Fruit fly (Drosophila melanogaster) whole organism, wandering third instar larva: ENCODE measurements around the gene Miro.

Experiments
- Abd-B ChIP-seq: fragments of >200 bp; optimal IDR thresholded peaks from 2 replicates; lab custom pipeline; 2017; ENCODE audit warnings: missing biosample characterization, missing genetic modification characterization
- CG32264 ChIP-seq: fragments of 200-800 bp; sonication (Bioruptor generic); optimal IDR thresholded peaks from 2 replicates; lab custom pipeline; 2016; ENCODE audit warnings: missing biosample characterization, missing genetic modification characterization
- CG9705 ChIP-seq: fragments of 200-800 bp; sonication (Bioruptor generic); optimal IDR thresholded peaks from 2 replicates; lab custom pipeline; 2018; ENCODE audit warnings: missing biosample characterization, mild to moderate bottlenecking, missing genetic modification characterization
- CrebA ChIP-seq: fragments of 200-800 bp; sonication (Bioruptor generic); optimal IDR thresholded peaks from 2 replicates; lab custom pipeline; 2016; ENCODE audit warnings: missing biosample characterization, mild to moderate bottlenecking, missing genetic modification characterization, borderline replicate concordance
- Dfd ChIP-seq: fragments of >200 bp; optimal IDR thresholded peaks from 2 replicates; lab custom pipeline; 2017; ENCODE audit warnings: missing biosample characterization, missing genetic modification characterization
- Dif ChIP-seq: fragments of 200-275, 200-300 bp; sonication (Bioruptor generic); optimal IDR thresholded peaks from 2 replicates; lab custom pipeline; 2018; ENCODE audit warnings: missing biosample characterization, missing genetic modification characterization; ENCODE audit not compliant: partially characterized antibody
- GATAd ChIP-seq: sonication (Bioruptor generic); optimal IDR thresholded peaks from 2 replicates; lab custom pipeline; 2016; ENCODE audit warnings: missing biosample characterization, missing genetic modification characterization
- HLH106 ChIP-seq: fragments of 200-800 bp; optimal IDR thresholded peaks from 3 replicates; lab custom pipeline; 2019; ENCODE audit warnings: missing biosample characterization, mild to moderate bottlenecking, missing genetic modification characterization, moderate library complexity
- Hnf4 ChIP-seq: fragments of 200-800 bp; sonication (Bioruptor generic); optimal IDR thresholded peaks from 2 replicates; lab custom pipeline; 2016; ENCODE audit warnings: missing biosample characterization, mild to moderate bottlenecking, missing genetic modification characterization
- Hr78 ChIP-seq: fragments of >200 bp; optimal IDR thresholded peaks from 2 replicates; lab custom pipeline; 2017; ENCODE audit warnings: missing biosample characterization, missing genetic modification characterization
- Hr83 ChIP-seq: fragments of 200-300 bp; sonication (Bioruptor generic); optimal IDR thresholded peaks from 2 replicates; lab custom pipeline; 2016; ENCODE audit warnings: missing biosample characterization, mild to moderate bottlenecking, missing genetic modification characterization, moderate library complexity; ENCODE audit not compliant: poor library complexity, severe bottlenecking
- Jra ChIP-seq: sonication (Bioruptor generic); optimal IDR thresholded peaks from 2 replicates; lab custom pipeline; 2016; ENCODE audit warnings: missing biosample characterization, missing genetic modification characterization
- Mio ChIP-seq: sonication (Bioruptor generic); optimal IDR thresholded peaks from 2 replicates; lab custom pipeline; 2016; ENCODE audit warnings: missing biosample characterization, missing genetic modification characterization
- Myc ChIP-seq: fragments of >200 bp; optimal IDR thresholded peaks from 2 replicates; lab custom pipeline; 2017
- N ChIP-seq: fragments of >200 bp; optimal IDR thresholded peaks from 2 replicates; lab custom pipeline; 2018; ENCODE audit warnings: missing biosample characterization, missing external identifiers, missing genetic modification characterization
- OdsH ChIP-seq: fragments of 200-800 bp; sonication (Bioruptor generic); optimal IDR thresholded peaks from 2 replicates; lab custom pipeline; 2016; ENCODE audit warnings: missing biosample characterization, mild to moderate bottlenecking, missing genetic modification characterization
- Rel ChIP-seq, 2 experiments: fragments of 200-800 bp; sonication (Bioruptor generic) in 1 of 2; optimal IDR thresholded peaks; 2 replicates in 1 of 2; 3 replicates in 1 of 2; lab custom pipeline; 2016 to 2019; ENCODE audit warnings: mild to moderate bottlenecking in 2 of 2, missing biosample characterization in 2 of 2, missing genetic modification characterization in 2 of 2, moderate library complexity in 1 of 2
- Sp1 ChIP-seq: fragments of 200-800 bp; sonication (Bioruptor generic); optimal IDR thresholded peaks from 3 replicates; lab custom pipeline; 2019; ENCODE audit warnings: missing biosample characterization, mild to moderate bottlenecking, missing genetic modification characterization, moderate library complexity
- Vsx2 ChIP-seq: fragments of 200-300, 225-300 bp; sonication (Bioruptor generic); optimal IDR thresholded peaks from 2 replicates; lab custom pipeline; 2018; ENCODE audit warnings: missing biosample characterization, missing genetic modification characterization; ENCODE audit not compliant: partially characterized antibody
- br ChIP-seq: fragments of 200-800 bp; sonication (Bioruptor generic); optimal IDR thresholded peaks from 2 replicates; lab custom pipeline; 2016; ENCODE audit warnings: missing biosample characterization, missing genetic modification characterization
- brk ChIP-seq: fragments of 200-800 bp; sonication (Bioruptor generic); optimal IDR thresholded peaks from 2 replicates; lab custom pipeline; 2016; ENCODE audit warnings: missing biosample characterization, mild to moderate bottlenecking, missing genetic modification characterization
- dl ChIP-seq, 2 experiments: fragments of 175-275, 200-275 bp in 1 of 2; fragments of 200-275 bp in 1 of 2; sonication (Bioruptor generic); optimal IDR thresholded peaks; lab custom pipeline; 2018; ENCODE audit warnings: mild to moderate bottlenecking in 2 of 2, missing biosample characterization in 2 of 2, missing genetic modification characterization in 2 of 2, moderate library complexity in 2 of 2; ENCODE audit not compliant: partially characterized antibody in 2 of 2, insufficient read depth in 1 of 2
- dmrt93B ChIP-seq: fragments of 200-800 bp; sonication (Bioruptor generic); optimal IDR thresholded peaks from 2 replicates; lab custom pipeline; 2018; ENCODE audit warnings: missing biosample characterization, mild to moderate bottlenecking, missing genetic modification characterization
- dsf ChIP-seq: sonication (Bioruptor generic); optimal IDR thresholded peaks from 2 replicates; lab custom pipeline; 2016; ENCODE audit warnings: missing biosample characterization, missing genetic modification characterization, borderline replicate concordance
- ey ChIP-seq: fragments of 200-800 bp; sonication (Bioruptor generic); optimal IDR thresholded peaks from 2 replicates; lab custom pipeline; 2016; ENCODE audit warnings: missing biosample characterization, missing genetic modification characterization
- foxo ChIP-seq, 2 experiments: fragments of 200-800 bp; sonication (Bioruptor generic); optimal IDR thresholded peaks; 2 replicates in 1 of 2; 3 replicates in 1 of 2; lab custom pipeline; 2016 to 2017; ENCODE audit warnings: missing biosample characterization in 2 of 2, missing genetic modification characterization in 2 of 2
- fru ChIP-seq: fragments of 200-800 bp; sonication (Bioruptor generic); optimal IDR thresholded peaks from 3 replicates; lab custom pipeline; 2016; ENCODE audit warnings: missing biosample characterization, mild to moderate bottlenecking, missing genetic modification characterization
- h ChIP-seq: fragments of 200-800 bp; sonication (Bioruptor generic); optimal IDR thresholded peaks from 3 replicates; lab custom pipeline; 2016; ENCODE audit warnings: missing biosample characterization, mild to moderate bottlenecking, missing genetic modification characterization
- jim ChIP-seq: fragments of 175-275, 200-325 bp; sonication (Bioruptor generic); optimal IDR thresholded peaks from 2 replicates; lab custom pipeline; 2016; ENCODE audit warnings: missing biosample characterization, mild to moderate bottlenecking, missing genetic modification characterization
- lola ChIP-seq: fragments of >200 bp; optimal IDR thresholded peaks from 2 replicates; lab custom pipeline; 2017; ENCODE audit warnings: missing biosample characterization, missing genetic modification characterization
- pan ChIP-seq: fragments of >200 bp; optimal IDR thresholded peaks from 2 replicates; lab custom pipeline; 2017
- psq ChIP-seq: fragments of 200-800 bp; sonication (Bioruptor generic); optimal IDR thresholded peaks from 3 replicates; lab custom pipeline; 2017; ENCODE audit warnings: missing biosample characterization, mild to moderate bottlenecking, missing genetic modification characterization, moderate library complexity
- rgr ChIP-seq: fragments of 200-800 bp; sonication (Bioruptor generic); optimal IDR thresholded peaks from 3 replicates; lab custom pipeline; 2016; ENCODE audit warnings: missing biosample characterization, mild to moderate bottlenecking, missing genetic modification characterization
- sage ChIP-seq: fragments of 200-800 bp; sonication (Bioruptor generic); optimal IDR thresholded peaks from 2 replicates; lab custom pipeline; 2016; ENCODE audit warnings: missing biosample characterization, mild to moderate bottlenecking, missing genetic modification characterization
- sv ChIP-seq: fragments of 200-800 bp; sonication (Bioruptor generic); optimal IDR thresholded peaks from 3 replicates; lab custom pipeline; 2016; ENCODE audit warnings: missing biosample characterization, missing genetic modification characterization
- tai ChIP-seq: sonication (Bioruptor generic); optimal IDR thresholded peaks from 2 replicates; lab custom pipeline; 2016; ENCODE audit warnings: missing biosample characterization, missing genetic modification characterization
- usp ChIP-seq: fragments of >200 bp; optimal IDR thresholded peaks from 2 replicates; lab custom pipeline; 2017; ENCODE audit warnings: missing biosample characterization, missing genetic modification characterization
- woc ChIP-seq: sonication (Bioruptor generic); optimal IDR thresholded peaks from 2 replicates; lab custom pipeline; 2016; ENCODE audit warnings: missing biosample characterization, mild to moderate bottlenecking, missing genetic modification characterization

The Miro gene

dm6 chr3R:24047998-24048511 lies 9.4 kb upstream of the Miro start, which contains the start of gene Rox8:
TSS of gene Rox8 (minus strand) at chr3R:24048265.
- TF ChIP-seq usp (no peak), ey (GFP tag; lab: Kevin White, UChicago) (peak; percentile 30), Abd-B (GFP tag; lab: Kevin White, UChicago) (no peak), HLH106 (tag; lab: Kevin White, UChicago) (peak; percentile 55), CG9705 (GFP tag; lab: Kevin White, UChicago) (peak; percentile 17), CrebA (GFP tag; lab: Kevin White, UChicago) (no peak), h (peak; percentile 55), Rel (GFP tag; optimal IDR thresholded peaks at IDR 0.05; lab: Kevin White, UChicago) (no peak), Rel (tag; optimal IDR thresholded peaks at IDR 0.05; lab: Kevin White, UChicago) (peak; percentile 51), Mio (GFP tag; lab: Kevin White, UChicago) (no peak), dl (GFP tag; optimal IDR thresholded peaks at IDR 0.05; lab: Kevin White, UChicago; ENCODE audit: insufficient read depth in 1 of 2, partially characterized antibody in 2 of 2) (no peak), lola (no peak), Myc (lab: Kevin White, UChicago) (no peak), brk (GFP tag; lab: Kevin White, UChicago) (no peak), rgr (GFP tag; lab: Kevin White, UChicago) (peak; percentile 13), CG32264 (no peak), tai (GFP tag; lab: Kevin White, UChicago) (no peak), GATAd (GFP tag; lab: Kevin White, UChicago) (no peak), sv (no peak), fru (peak; percentile 71), Vsx2 (GFP tag; lab: Kevin White, UChicago) (no peak), sage (no peak), Dfd (no peak), jim (GFP tag; lab: Kevin White, UChicago) (no peak), woc (GFP tag; lab: Kevin White, UChicago) (peak; percentile 52), foxo (GFP tag; optimal IDR thresholded peaks at IDR 0.05; lab: Kevin White, UChicago) (peak in 1 of 2 experiments; percentile 55), dsf (GFP tag; lab: Kevin White, UChicago) (peak; percentile 21), dmrt93B (GFP tag; lab: Kevin White, UChicago) (no peak), pan (lab: Kevin White, UChicago) (no peak), N (GFP tag; lab: Kevin White, UChicago) (no peak), Hnf4 (GFP tag; lab: Kevin White, UChicago) (peak; percentile 46), br (peak; percentile 55), Jra (GFP tag; lab: Kevin White, UChicago) (no peak), OdsH (GFP tag; lab: Kevin White, UChicago) (peak; percentile 23), psq (GFP tag; lab: Kevin White, UChicago) (peak; percentile 96), Hr78 (GFP tag; lab: Kevin White, UChicago) (no peak), Sp1 (peak; percentile 63), Dif (GFP tag; lab: Kevin White, UChicago) (no peak), Hr83 (GFP tag; lab: Kevin White, UChicago) (no peak)

- TF ChIP-seq N (GFP tag; lab: Kevin White, UChicago) (peak; percentile 18), Mio (GFP tag; lab: Kevin White, UChicago) (no peak), Sp1 (peak; percentile 2), jim (GFP tag; lab: Kevin White, UChicago) (peak; percentile 37), Rel (GFP tag; optimal IDR thresholded peaks at IDR 0.05; lab: Kevin White, UChicago) (no peak), Rel (tag; optimal IDR thresholded peaks at IDR 0.05; lab: Kevin White, UChicago) (peak; percentile 84), psq (GFP tag; lab: Kevin White, UChicago) (peak; percentile 94), CG32264 (no peak)
- TF ChIP-seq, all 38 proteins: peak for 5
These were observed 8.8 kb upstream of the Miro start, which contains the start of gene CG5986 for dm6 chr3R:24047226-24047976. TSS of gene CG5986 (plus strand) at chr3R:24047790.
